Fruit fly (Drosophila melanogaster) whole organism, embryonic: ENCODE data around the gene Nup107.

ENCODE experiments used
- CG11247 ChIP-seq: fragments of 200-800 bp; sonication (Bioruptor generic); IDR thresholded peaks from 2 replicates; pipeline ENCODE4 v1.3.6; 2022; ENCODE audit warnings: missing biosample characterization, missing genetic modification characterization
- CG12391 ChIP-seq: fragments of 200-800 bp; sonication (Bioruptor generic); optimal IDR thresholded peaks from 3 replicates; lab custom pipeline; 2018; ENCODE audit warnings: missing biosample characterization, mild to moderate bottlenecking, missing genetic modification characterization, moderate library complexity
- CG13424 ChIP-seq: fragments of 200-800 bp; sonication (Bioruptor generic); optimal IDR thresholded peaks from 2 replicates; lab custom pipeline; 2019; ENCODE audit warnings: missing biosample characterization, mild to moderate bottlenecking, missing genetic modification characterization, moderate library complexity
- CG14014 ChIP-seq: fragments of 200-800 bp; sonication (Bioruptor generic); IDR thresholded peaks from 2 replicates; pipeline ENCODE4 v1.3.6; 2022; ENCODE audit warnings: missing biosample characterization, missing genetic modification characterization
- CG17359 ChIP-seq: fragments of 200-800 bp; sonication (Bioruptor generic); optimal IDR thresholded peaks from 3 replicates; lab custom pipeline; 2018; ENCODE audit warnings: missing biosample characterization, mild to moderate bottlenecking, missing genetic modification characterization, moderate library complexity
- CG18476 ChIP-seq: fragments of 200-800 bp; sonication (Bioruptor generic); optimal IDR thresholded peaks from 2 replicates; lab custom pipeline; 2016; ENCODE audit warnings: missing biosample characterization, mild to moderate bottlenecking, missing genetic modification characterization
- CG2712 ChIP-seq: fragments of 200-800 bp; optimal IDR thresholded peaks from 3 replicates; lab custom pipeline; 2019; ENCODE audit warnings: missing biosample characterization, mild to moderate bottlenecking, missing genetic modification characterization, moderate library complexity
- CG2889 ChIP-seq: fragments of 200-800 bp; sonication (Bioruptor generic); IDR thresholded peaks from 3 replicates; pipeline ENCODE4 v1.3.6; 2022; ENCODE audit warnings: missing biosample characterization, missing genetic modification characterization
- CG30403 ChIP-seq: fragments of 200-800 bp; sonication (Bioruptor generic); optimal IDR thresholded peaks from 3 replicates; lab custom pipeline; 2016; ENCODE audit warnings: missing biosample characterization, missing genetic modification characterization
- CG34376 ChIP-seq: fragments of 200-800 bp; sonication (Bioruptor generic); optimal IDR thresholded peaks from 2 replicates; lab custom pipeline; 2018; ENCODE audit warnings: missing biosample characterization, mild to moderate bottlenecking, missing genetic modification characterization
- CG3838 ChIP-seq: fragments of 200-800 bp; sonication (Bioruptor generic); optimal IDR thresholded peaks from 3 replicates; lab custom pipeline; 2016; ENCODE audit warnings: missing biosample characterization, missing genetic modification characterization
- CG4854 ChIP-seq: fragments of 200-800 bp; sonication (Bioruptor generic); optimal IDR thresholded peaks from 2 replicates; lab custom pipeline; 2016; ENCODE audit warnings: missing biosample characterization, missing genetic modification characterization, inconsistent platforms
- CG6654 ChIP-seq: fragments of 200-800 bp; sonication (Bioruptor generic); optimal IDR thresholded peaks from 2 replicates; lab custom pipeline; 2017; ENCODE audit warnings: missing biosample characterization, mild to moderate bottlenecking, missing genetic modification characterization
- CG6683 ChIP-seq: fragments of 200-800 bp; sonication (Bioruptor generic); optimal IDR thresholded peaks from 2 replicates; lab custom pipeline; 2017; ENCODE audit warnings: missing biosample characterization, mild to moderate bottlenecking, missing genetic modification characterization, missing genetic modification reagents
- CG7556 ChIP-seq: fragments of 200-800 bp; sonication (Bioruptor generic); optimal IDR thresholded peaks from 2 replicates; lab custom pipeline; 2017; ENCODE audit warnings: missing biosample characterization, mild to moderate bottlenecking, missing genetic modification characterization
- CG9797 ChIP-seq: fragments of 200-800 bp; sonication (Bioruptor generic); optimal IDR thresholded peaks from 3 replicates; lab custom pipeline; 2018; ENCODE audit warnings: missing biosample characterization, mild to moderate bottlenecking, missing genetic modification characterization
- CrebB ChIP-seq: fragments of 200-800 bp; sonication (Bioruptor generic); optimal IDR thresholded peaks from 3 replicates; lab custom pipeline; 2018; ENCODE audit warnings: missing biosample characterization, mild to moderate bottlenecking, missing genetic modification characterization
- D ChIP-seq, 2 experiments: fragments of 200-800 bp in 1 of 2; fragments of >200 bp in 1 of 2; sonication (Bioruptor generic) in 1 of 2; optimal IDR thresholded peaks; 2 replicates in 1 of 2; 3 replicates in 1 of 2; lab custom pipeline; 2017; ENCODE audit warnings: mild to moderate bottlenecking in 1 of 2, missing biosample characterization in 1 of 2, missing genetic modification characterization in 1 of 2, missing genetic modification reagents in 1 of 2
- D19B ChIP-seq: fragments of 200-800 bp; sonication (Bioruptor generic); optimal IDR thresholded peaks from 2 replicates; lab custom pipeline; 2017; ENCODE audit warnings: missing biosample characterization, mild to moderate bottlenecking, missing genetic modification characterization
- Fer2 ChIP-seq: fragments of 200-800 bp; sonication (Bioruptor generic); optimal IDR thresholded peaks from 2 replicates; lab custom pipeline; 2018; ENCODE audit warnings: missing biosample characterization, mild to moderate bottlenecking, missing genetic modification characterization, moderate library complexity
- Hand ChIP-seq: fragments of 200-800 bp; sonication (Bioruptor generic); optimal IDR thresholded peaks from 2 replicates; lab custom pipeline; 2017; ENCODE audit warnings: mild to moderate bottlenecking, missing biosample characterization, missing genetic modification reagents, missing genetic modification characterization
- Lhr ChIP-seq: fragments of 200-800 bp; sonication (Bioruptor generic); optimal IDR thresholded peaks from 3 replicates; lab custom pipeline; 2017; ENCODE audit warnings: mild to moderate bottlenecking, missing biosample characterization, missing genetic modification reagents, missing genetic modification characterization
- MTF-1 ChIP-seq: fragments of 200-800 bp; sonication (Bioruptor generic); optimal IDR thresholded peaks from 2 replicates; lab custom pipeline; 2018; ENCODE audit warnings: missing biosample characterization, mild to moderate bottlenecking, missing genetic modification characterization, borderline replicate concordance
- NC2α ChIP-seq: fragments of 200-800 bp; sonication (Bioruptor generic); optimal IDR thresholded peaks from 2 replicates; lab custom pipeline; 2016; ENCODE audit warnings: missing biosample characterization, missing genetic modification characterization
- Nf-YB ChIP-seq: fragments of 200-800 bp; sonication (Bioruptor generic); optimal IDR thresholded peaks from 3 replicates; lab custom pipeline; 2019; ENCODE audit warnings: missing biosample characterization, mild to moderate bottlenecking, missing genetic modification characterization, moderate library complexity
- NfI ChIP-seq: fragments of 200-800 bp; sonication (Bioruptor generic); optimal IDR thresholded peaks from 3 replicates; lab custom pipeline; 2018; ENCODE audit warnings: missing biosample characterization, mild to moderate bottlenecking, missing genetic modification characterization, moderate library complexity
- Oli ChIP-seq: fragments of 200-800 bp; sonication (Bioruptor generic); optimal IDR thresholded peaks from 2 replicates; lab custom pipeline; 2018; ENCODE audit warnings: missing biosample characterization, mild to moderate bottlenecking, missing genetic modification characterization, moderate library complexity
- Ravus ChIP-seq: fragments of 200-800 bp; sonication (Bioruptor generic); IDR thresholded peaks from 2 replicates; pipeline ENCODE4 v1.3.6; 2022; ENCODE audit warnings: missing biosample characterization, missing genetic modification characterization
- Tbp ChIP-seq: fragments of >200 bp; optimal IDR thresholded peaks from 2 replicates; lab custom pipeline; 2018; ENCODE audit warnings: missing biosample characterization, missing genetic modification characterization
- bsh ChIP-seq, 2 experiments: fragments of 200-800 bp; sonication (Bioruptor generic); optimal IDR thresholded peaks; 2 replicates each; lab custom pipeline; 2017 to 2018; ENCODE audit warnings: mild to moderate bottlenecking in 2 of 2, missing biosample characterization in 2 of 2, missing genetic modification characterization in 2 of 2, moderate library complexity in 1 of 2
- cas ChIP-seq: fragments of 200-800 bp; sonication (Bioruptor generic); IDR thresholded peaks from 2 replicates; pipeline ENCODE4 v1.3.6; 2022; ENCODE audit warnings: missing biosample characterization, missing genetic modification characterization
- croc ChIP-seq: fragments of 200-800 bp; sonication (Bioruptor generic); conservative IDR thresholded peaks from 3 replicates; pipeline ENCODE4 v1.3.6; 2022; ENCODE audit warnings: missing biosample characterization, missing genetic modification characterization
- eve ChIP-seq, 2 experiments: fragments of >200 bp; optimal IDR thresholded peaks; 2 replicates each; lab custom pipeline; 2017; ENCODE audit warnings: missing biosample characterization in 2 of 2, missing genetic modification characterization in 2 of 2
- eyg ChIP-seq: fragments of 200-800 bp; sonication (Bioruptor generic); optimal IDR thresholded peaks from 3 replicates; lab custom pipeline; 2016; ENCODE audit warnings: missing biosample characterization, missing genetic modification characterization
- fd3F ChIP-seq: fragments of 200-800 bp; sonication (Bioruptor generic); optimal IDR thresholded peaks from 2 replicates; lab custom pipeline; 2018; ENCODE audit warnings: missing biosample characterization, mild to moderate bottlenecking, missing genetic modification characterization, moderate library complexity
- grau ChIP-seq: fragments of 200-800 bp; optimal IDR thresholded peaks from 3 replicates; lab custom pipeline; 2019; ENCODE audit warnings: missing biosample characterization, mild to moderate bottlenecking, missing genetic modification characterization, moderate library complexity
- kni ChIP-seq: fragments of 200-800 bp; sonication (Bioruptor generic); optimal IDR thresholded peaks from 3 replicates; lab custom pipeline; 2017; ENCODE audit warnings: mild to moderate bottlenecking, missing biosample characterization, missing genetic modification reagents, missing genetic modification characterization
- nmo ChIP-seq: fragments of 200-800 bp; sonication (Bioruptor generic); optimal IDR thresholded peaks from 2 replicates; lab custom pipeline; 2018; ENCODE audit warnings: missing biosample characterization, mild to moderate bottlenecking, missing genetic modification characterization, moderate library complexity
- pfk ChIP-seq: fragments of 200-800 bp; sonication (Bioruptor generic); optimal IDR thresholded peaks from 2 replicates; lab custom pipeline; 2018; ENCODE audit warnings: missing biosample characterization, mild to moderate bottlenecking, missing genetic modification characterization, moderate library complexity
- prd ChIP-seq, 3 experiments: fragments of >200 bp in 2 of 3; fragments of 200-800 bp in 1 of 3; sonication (Bioruptor generic) in 1 of 3; optimal IDR thresholded peaks in 2 of 3; IDR thresholded peaks in 1 of 3; 2 replicates in 2 of 3; 3 replicates in 1 of 3; pipeline versions ENCODE4 v1.3.6 to Lab custom; 2017 to 2022; ENCODE audit warnings: missing biosample characterization in 1 of 3, missing genetic modification characterization in 1 of 3
- seq ChIP-seq: fragments of 200-800 bp; sonication (Bioruptor generic); IDR thresholded peaks from 2 replicates; pipeline ENCODE4 v1.3.6; 2022; ENCODE audit warnings: missing biosample characterization, missing genetic modification characterization
- shn ChIP-seq: fragments of 200-800 bp; sonication (Bioruptor generic); optimal IDR thresholded peaks from 3 replicates; lab custom pipeline; 2016; ENCODE audit warnings: missing biosample characterization, missing genetic modification characterization
- slbo ChIP-seq: fragments of 200-800 bp; sonication (Bioruptor generic); IDR thresholded peaks from 2 replicates; pipeline ENCODE4 v1.3.6; 2022; ENCODE audit warnings: missing biosample characterization, missing genetic modification characterization
- slou ChIP-seq: fragments of 200-800 bp; sonication (Bioruptor generic); optimal IDR thresholded peaks from 3 replicates; lab custom pipeline; 2016; ENCODE audit warnings: missing biosample characterization, missing genetic modification characterization
- slp2 ChIP-seq: fragments of 200-800 bp; sonication (Bioruptor generic); optimal IDR thresholded peaks from 2 replicates; lab custom pipeline; 2016; ENCODE audit warnings: missing biosample characterization, missing genetic modification characterization
- so ChIP-seq: fragments of 200-800 bp; sonication (Bioruptor generic); IDR thresholded peaks from 3 replicates; pipeline ENCODE4 v1.3.6; 2022; ENCODE audit warnings: missing biosample characterization, missing genetic modification characterization
- tio ChIP-seq: fragments of 200-800 bp; sonication (Bioruptor generic); optimal IDR thresholded peaks from 2 replicates; lab custom pipeline; 2017; ENCODE audit warnings: missing biosample characterization, missing genetic modification characterization, inconsistent platforms
- zfh1 ChIP-seq: fragments of 200-800 bp; sonication (Bioruptor generic); IDR thresholded peaks from 3 replicates; pipeline ENCODE4 v1.3.6; 2022; ENCODE audit warnings: missing biosample characterization, missing genetic modification characterization
- zfh2 ChIP-seq: fragments of 200-800 bp; sonication (Bioruptor generic); optimal IDR thresholded peaks from 2 replicates; lab custom pipeline; 2016; ENCODE audit warnings: missing biosample characterization, missing genetic modification characterization

The Nup107 gene

dm6 chr2L:10703281-10703680, 32.6 kb downstream of the Nup107 start, which contains the start of gene CG6415 (continued):
- peak; percentile 76 for TF ChIP-seq CG12391 (tag; lab: Kevin White, UChicago)
- no peak for TF ChIP-seq Tbp (GFP tag; lab: Kevin White, UChicago)
- TF ChIP-seq NfI (GFP tag; lab: Kevin White, UChicago): peak; percentile 60
- TF ChIP-seq CG30403: peak; percentile 69
- peak; percentile 48 for TF ChIP-seq Nf-YB (GFP tag; lab: Kevin White, UChicago)
- peak; percentile 52 for TF ChIP-seq slp2 (GFP tag; lab: Kevin White, UChicago)
- TF ChIP-seq kni (GFP tag; lab: Kevin White, UChicago): no peak
- peak; percentile 47 for TF ChIP-seq NC2α (GFP tag; lab: Kevin White, UChicago)
- peak; percentile 81 for TF ChIP-seq nmo (GFP tag; lab: Kevin White, UChicago)
- peak; percentile 64 for TF ChIP-seq croc (GFP tag; lab: Robert Waterston, UW)
- TF ChIP-seq seq (GFP tag; lab: Robert Waterston, UW): peak; percentile 73
- peak; percentile 76 for TF ChIP-seq so (GFP tag; lab: Robert Waterston, UW)
- no peak for TF ChIP-seq prd (optimal IDR thresholded peaks at IDR 0.05; lab: Kevin White, UChicago)
- peak; percentile 89 for TF ChIP-seq prd (GFP tag; IDR thresholded peaks at IDR 0.05; lab: Robert Waterston, UW)
- TF ChIP-seq CG34376 (GFP tag; lab: Kevin White, UChicago): peak; percentile 87
- peak; percentile 83 for TF ChIP-seq zfh1
- peak; percentile 70 for TF ChIP-seq CG7556 (GFP tag; lab: Kevin White, UChicago)
- peak; percentile 56 for TF ChIP-seq zfh2 (GFP tag; lab: Kevin White, UChicago)
- TF ChIP-seq CG18476: peak; percentile 48
- peak; percentile 84 for TF ChIP-seq CG13424 (tag; lab: Kevin White, UChicago)
- TF ChIP-seq CG17359 (tag; lab: Kevin White, UChicago): peak; percentile 77
- TF ChIP-seq CG6683 (GFP tag; lab: Kevin White, UChicago): no peak
- no peak for TF ChIP-seq pfk (GFP tag; lab: Kevin White, UChicago)
- peak; percentile 4; the same call in 1 of the 2 replicates for TF ChIP-seq Ravus
- TF ChIP-seq CG4854 (GFP tag; lab: Kevin White, UChicago): peak; percentile 20
- TF ChIP-seq MTF-1 (GFP tag; lab: Kevin White, UChicago): peak; percentile 50
- no peak for TF ChIP-seq D (optimal IDR thresholded peaks at IDR 0.05; lab: Kevin White, UChicago)
- peak; percentile 68 for TF ChIP-seq D (GFP tag; optimal IDR thresholded peaks at IDR 0.05; lab: Kevin White, UChicago)
- no peak for TF ChIP-seq Hand
- TF ChIP-seq tio (GFP tag; lab: Kevin White, UChicago): peak; percentile 36
- 0 out of 2 replicates have a peak, but pooled peaks have one; percentile 19 for TF ChIP-seq cas (GFP tag; lab: Robert Waterston, UW)
- TF ChIP-seq CG9797 (GFP tag; lab: Kevin White, UChicago): no peak
- peak; percentile 18 for TF ChIP-seq shn (GFP tag; lab: Kevin White, UChicago)
- peak; percentile 42 for TF ChIP-seq CrebB
- TF ChIP-seq eyg: peak; percentile 32
- peak; percentile 84 for TF ChIP-seq CG2712 (tag; lab: Kevin White, UChicago)
- TF ChIP-seq CG14014: peak; percentile 80
- peak; percentile 86 for TF ChIP-seq slbo
- TF ChIP-seq eve (GFP tag; optimal IDR thresholded peaks at IDR 0.05; lab: Kevin White, UChicago): no peak
- peak; percentile 78 for TF ChIP-seq Oli (tag; lab: Kevin White, UChicago)
- TF ChIP-seq slou: peak; percentile 25
- TF ChIP-seq CG3838 (GFP tag; lab: Kevin White, UChicago): no peak
- TF ChIP-seq grau (tag; lab: Kevin White, UChicago): peak; percentile 81
- peak; percentile 57 for TF ChIP-seq Fer2 (tag; lab: Kevin White, UChicago)
- peak; percentile 31 for TF ChIP-seq CG6654 (GFP tag; lab: Kevin White, UChicago)
- peak; percentile 70 for TF ChIP-seq CG11247 (GFP tag; lab: Robert Waterston, UW)
- peak in 1 of 2 experiments; percentile 83 for TF ChIP-seq bsh (GFP tag; optimal IDR thresholded peaks at IDR 0.05; lab: Kevin White, UChicago)
- TF ChIP-seq D19B (GFP tag; lab: Kevin White, UChicago): peak; percentile 41
- peak; percentile 60 for TF ChIP-seq fd3F (GFP tag; lab: Kevin White, UChicago)
- TF ChIP-seq CG2889 (GFP tag; lab: Robert Waterston, UW): peak; percentile 50; the same call in 1 of the 3 replicates
- peak; percentile 1 for TF ChIP-seq Lhr (GFP tag; lab: Kevin White, UChicago)
